Worm (Caenorhabditis elegans): Measurements from ENCODE around the gene F56D1.1.

ce11 chrII:5474946-5475345 lies 3.5 kb upstream of the F56D1.1 start, which contains the start of gene ilcr-2:
- TF ChIP-seq fkh-10 (GFP tag; optimal IDR thresholded peaks at IDR 0.05) (no peak), hlh-13 (GFP tag; optimal IDR thresholded peaks at IDR 0.05) (no peak), tbx-2 (tag; optimal IDR thresholded peaks at IDR 0.05) (no peak)
